Worm (Caenorhabditis elegans): Measurements from ENCODE around the gene C49A9.3.

- TF ChIP-seq lim-7 (GFP tag; IDR thresholded peaks at IDR 0.05) (no peak), hlh-11 (tag; optimal IDR thresholded peaks at IDR 0.05) (no peak), ama-1 (optimal IDR thresholded peaks at IDR 0.05) (no peak)
Observed at ce11 chrIV:6263244-6263643, 41.4 kb downstream of the C49A9.3 start, which contains the start of gene srv-28.
